Fruit fly (Drosophila melanogaster): ENCODE data around the gene Ugt35B1.

Gene Ugt35B1

DNA sequence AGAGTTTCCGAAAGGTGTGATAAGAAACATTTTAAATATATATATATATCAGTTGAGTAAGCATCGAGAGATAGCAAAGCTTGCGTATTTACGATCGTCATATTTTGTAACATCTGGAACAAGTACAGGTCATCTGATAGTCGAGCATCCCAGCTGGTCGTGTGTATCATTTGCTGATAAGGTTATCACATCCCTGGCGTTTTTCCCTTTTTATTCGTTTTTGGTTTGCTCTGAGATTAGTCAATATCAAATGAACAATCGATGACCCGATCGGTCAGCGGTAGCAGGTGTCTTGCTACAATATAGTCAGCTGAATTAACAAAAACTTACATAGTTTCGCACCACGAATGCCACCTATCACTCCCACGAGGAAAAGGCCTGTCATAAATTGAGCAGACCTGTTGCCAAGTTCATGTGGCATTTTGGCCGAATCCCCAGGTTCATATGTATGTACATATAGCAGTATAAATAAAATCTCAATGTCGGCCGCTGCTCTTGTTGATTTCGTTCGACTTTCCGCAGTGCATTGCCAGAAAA, 30.9 kb upstream of the Ugt35B1 start (continued):
- TF ChIP-seq CG1832 (GFP tag; optimal IDR thresholded peaks at IDR 0.05) (no peak), otp (GFP tag; IDR thresholded peaks at IDR 0.05) (no peak), CG4730 (GFP tag; IDR thresholded peaks at IDR 0.05) (no peak), tup (GFP tag; optimal IDR thresholded peaks at IDR 0.05) (no peak), CG13287 (GFP tag; IDR thresholded peaks at IDR 0.05; ENCODE audit: partially characterized antibody) (no peak), CG11504 (tag; optimal IDR thresholded peaks at IDR 0.05) (peak; percentile 76), CTCF (GFP tag; optimal IDR thresholded peaks at IDR 0.05) (no peak), Sox102F (GFP tag; optimal IDR thresholded peaks at IDR 0.05) (peak; percentile 71), yki (optimal IDR thresholded peaks at IDR 0.05) (no peak), HLHmδ (GFP tag; optimal IDR thresholded peaks at IDR 0.05) (no peak), gt (GFP tag; IDR thresholded peaks at IDR 0.05) (no peak), lbe (GFP tag; optimal IDR thresholded peaks at IDR 0.05) (peak; percentile 81), Mes4 (GFP tag; optimal IDR thresholded peaks at IDR 0.05) (no peak), H15 (GFP tag; IDR thresholded peaks at IDR 0.05) (peak; percentile 55; the same call in 2 of the 3 replicates), sens (GFP tag) (no peak), sug (tag; optimal IDR thresholded peaks at IDR 0.05) (peak; percentile 74), CG18599 (GFP tag; optimal IDR thresholded peaks at IDR 0.05) (peak; percentile 82), lab (GFP tag; optimal IDR thresholded peaks at IDR 0.05) (peak; percentile 81), Dbx (GFP tag; IDR thresholded peaks at IDR 0.05) (peak; percentile 35; the same call in 1 of the 3 replicates), CG6765 (GFP tag; optimal IDR thresholded peaks at IDR 0.05) (no peak), CG8765 (GFP tag; IDR thresholded peaks at IDR 0.05) (no peak), CG5180 (GFP tag; optimal IDR thresholded peaks at IDR 0.05) (no peak), HLH3B (GFP tag; IDR thresholded peaks at IDR 0.05) (peak; percentile 50), CG6689 (GFP tag; IDR thresholded peaks at IDR 0.05) (peak; percentile 56), CG4328 (GFP tag; optimal IDR thresholded peaks at IDR 0.05) (no peak), CG11560 (tag; IDR thresholded peaks at IDR 0.05) (no peak), cato (GFP tag; optimal IDR thresholded peaks at IDR 0.05; ENCODE audit: borderline replicate concordance) (no peak), vvl (GFP tag; IDR thresholded peaks at IDR 0.05) (peak; percentile 68), inv (GFP tag; IDR thresholded peaks at IDR 0.05; ENCODE audit: partially characterized antibody) (no peak), Pdp1 (GFP tag; optimal IDR thresholded peaks at IDR 0.05) (peak in 1 of 2 experiments; percentile 66), hbn (GFP tag; IDR thresholded peaks at IDR 0.05; ENCODE audit: partially characterized antibody) (no peak), NK7.1 (GFP tag; optimal IDR thresholded peaks at IDR 0.05) (peak; percentile 13), bab2 (GFP tag; optimal IDR thresholded peaks at IDR 0.05) (no peak), Stat92E (GFP tag; optimal IDR thresholded peaks at IDR 0.05) (no peak), wdn (GFP tag; IDR thresholded peaks at IDR 0.05) (0 out of 2 replicates have a peak, but pooled peaks have one; percentile 14), dimm (GFP tag; IDR thresholded peaks at IDR 0.05) (no peak), sqz (GFP tag; optimal IDR thresholded peaks at IDR 0.05) (no peak), Hr3 (GFP tag; optimal IDR thresholded peaks at IDR 0.05) (peak; percentile 41), CG15011 (GFP tag; optimal IDR thresholded peaks at IDR 0.05) (peak; percentile 7), shn (GFP tag; optimal IDR thresholded peaks at IDR 0.05) (no peak), CG5245 (GFP tag; optimal IDR thresholded peaks at IDR 0.05) (no peak), ems (GFP tag; optimal IDR thresholded peaks at IDR 0.05) (peak; percentile 15), esg (GFP tag; conservative IDR thresholded peaks at IDR 0.05) (peak; percentile 62), pfk (GFP tag; optimal IDR thresholded peaks at IDR 0.05) (no peak), BEAF-32 (GFP tag; optimal IDR thresholded peaks at IDR 0.05) (no peak), CG6272 (GFP tag; IDR thresholded peaks at IDR 0.05) (no peak), gsb-n (tag; optimal IDR thresholded peaks at IDR 0.05) (no peak), CG11247 (GFP tag; IDR thresholded peaks at IDR 0.05) (peak; percentile 57), CG2875 (GFP tag; optimal IDR thresholded peaks at IDR 0.05) (no peak), sd (tag; optimal IDR thresholded peaks at IDR 0.05) (peak; percentile 69), CHES-1-like (GFP tag; optimal IDR thresholded peaks at IDR 0.05) (no peak)
